Fruit fly (Drosophila melanogaster): ENCODE data around the gene CG2116.
A peak's percentile ranks its signal among the peaks of the same experiment; 100 is the strongest.

Gene CG2116

DNA sequence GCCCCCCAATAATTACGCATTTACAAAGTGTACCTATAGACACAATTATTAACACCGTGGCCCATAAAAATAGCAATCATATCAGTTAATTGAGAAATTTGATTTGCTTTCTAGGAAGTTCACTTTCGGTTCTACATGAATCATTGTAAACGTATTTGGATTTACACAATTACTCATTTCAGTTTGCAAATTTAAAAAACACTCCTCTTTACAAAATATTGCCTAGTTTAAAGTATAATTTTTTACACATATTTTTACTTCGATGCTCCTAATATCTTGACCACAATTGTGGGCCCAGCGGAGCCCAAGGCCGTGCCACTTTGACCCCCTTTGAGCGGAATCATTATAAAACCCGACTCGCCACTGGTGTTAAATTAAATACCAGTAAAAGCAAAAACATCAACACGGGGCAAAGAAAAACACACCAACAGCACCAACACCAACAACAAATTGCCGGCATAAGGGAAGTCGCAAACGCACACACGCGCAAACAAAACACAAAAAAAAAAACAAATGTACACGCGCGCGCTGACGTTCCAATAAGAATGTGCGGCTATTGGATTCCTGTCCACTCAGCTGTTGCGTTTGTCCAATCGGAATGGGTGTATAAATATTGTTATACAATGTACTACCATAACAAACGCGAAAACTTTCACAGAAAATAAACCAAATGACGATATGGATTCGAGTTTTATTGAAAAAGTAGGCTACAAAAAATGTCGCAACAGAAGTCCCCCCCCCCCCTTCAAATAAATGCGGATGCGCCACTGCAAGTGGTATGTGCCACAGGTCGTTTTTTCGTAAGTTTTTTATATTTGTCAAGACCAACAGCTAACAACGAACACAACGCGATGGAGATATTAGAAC lies 14.9 kb upstream of the CG2116 start:
- TF ChIP-seq CG13424 (tag; optimal IDR thresholded peaks at IDR 0.05) (peak; percentile 77), Elba2 (GFP tag; optimal IDR thresholded peaks at IDR 0.05) (peak; percentile 80), schlank (tag; optimal IDR thresholded peaks at IDR 0.05) (peak; percentile 69), Myb (GFP tag; optimal IDR thresholded peaks at IDR 0.05) (peak; percentile 33), CG17385 (GFP tag; optimal IDR thresholded peaks at IDR 0.05) (peak; percentile 71), MBD-R2 (GFP tag; IDR thresholded peaks at IDR 0.05) (no peak; the same call in 1 of the 2 replicates), cg (GFP tag; optimal IDR thresholded peaks at IDR 0.05) (peak; percentile 29), chinmo (GFP tag; IDR thresholded peaks at IDR 0.05; ENCODE audit: partially characterized antibody) (0 out of 4 replicates have a peak, but pooled peaks have one; percentile 40), Usf (GFP tag; optimal IDR thresholded peaks at IDR 0.05) (no peak), NfI (GFP tag; optimal IDR thresholded peaks at IDR 0.05) (peak; percentile 78), CG14965 (GFP tag; optimal IDR thresholded peaks at IDR 0.05; ENCODE audit: borderline replicate concordance) (no peak), wek (GFP tag; optimal IDR thresholded peaks at IDR 0.05) (no peak), dimm (GFP tag; IDR thresholded peaks at IDR 0.05) (no peak), nmo (GFP tag; optimal IDR thresholded peaks at IDR 0.05) (peak; percentile 60), CG18011 (GFP tag; optimal IDR thresholded peaks at IDR 0.05) (peak; percentile 0), MESR4 (GFP tag; optimal IDR thresholded peaks at IDR 0.05) (no peak), Ets97D (GFP tag; optimal IDR thresholded peaks at IDR 0.05) (no peak), CG15011 (GFP tag; optimal IDR thresholded peaks at IDR 0.05) (peak; percentile 62), CG31224 (GFP tag; IDR thresholded peaks at IDR 0.05) (peak; percentile 62), otp (GFP tag; IDR thresholded peaks at IDR 0.05) (no peak), sr (GFP tag; IDR thresholded peaks at IDR 0.05) (no peak), nerfin-1 (tag; optimal IDR thresholded peaks at IDR 0.05) (no peak), CG11247 (GFP tag; IDR thresholded peaks at IDR 0.05) (0 out of 2 replicates have a peak, but pooled peaks have one; percentile 32), CG2116 (GFP tag; optimal IDR thresholded peaks at IDR 0.05) (peak; percentile 59), disco-r (GFP tag; optimal IDR thresholded peaks at IDR 0.05) (peak; percentile 21), slp2 (GFP tag; optimal IDR thresholded peaks at IDR 0.05) (no peak), ci (GFP tag; IDR thresholded peaks at IDR 0.05) (peak; percentile 22; the same call in 1 of the 3 replicates), Aef1 (GFP tag; IDR thresholded peaks at IDR 0.05) (peak; percentile 35; the same call in 1 of the 3 replicates), knrl (GFP tag; IDR thresholded peaks at IDR 0.05; ENCODE audit: partially characterized antibody) (no peak), CG18599 (GFP tag; optimal IDR thresholded peaks at IDR 0.05) (peak; percentile 84), Sin3A (optimal IDR thresholded peaks at IDR 0.05) (no peak), danr (GFP tag; IDR thresholded peaks at IDR 0.05) (peak; percentile 37; the same call in 1 of the 2 replicates), CG9932 (GFP tag; IDR thresholded peaks at IDR 0.05) (peak; percentile 63), CG8765 (GFP tag; IDR thresholded peaks at IDR 0.05) (no peak), z (GFP tag; IDR thresholded peaks at IDR 0.05) (no peak), CG12299 (tag; optimal IDR thresholded peaks at IDR 0.05) (peak; percentile 25), CG8924 (tag; optimal IDR thresholded peaks at IDR 0.05) (peak; percentile 64), fd64A (GFP tag; optimal IDR thresholded peaks at IDR 0.05) (no peak), tap (tag; optimal IDR thresholded peaks at IDR 0.05) (peak; percentile 67), ttk (GFP tag; IDR thresholded peaks at IDR 0.05) (no peak), CG10267 (tag; optimal IDR thresholded peaks at IDR 0.05) (peak; percentile 39), CG32532 (GFP tag; IDR thresholded peaks at IDR 0.05) (peak; percentile 70; the same call in 1 of the 2 replicates), Dad (GFP tag; optimal IDR thresholded peaks at IDR 0.05) (no peak), HLH54F (GFP tag; optimal IDR thresholded peaks at IDR 0.05) (peak; percentile 33), yki (optimal IDR thresholded peaks at IDR 0.05) (no peak), Gug (GFP tag; IDR thresholded peaks at IDR 0.05) (no peak), mirr (GFP tag; optimal IDR thresholded peaks at IDR 0.05) (peak; percentile 29), wor (GFP tag; IDR thresholded peaks at IDR 0.05) (no peak), fd96Cb (tag; optimal IDR thresholded peaks at IDR 0.05) (peak; percentile 54)
